Fruit fly (Drosophila melanogaster) whole organism, wandering third instar larva: Measurements from ENCODE around the gene cv.

Source experiments
- Abd-B ChIP-seq: fragments of >200 bp; optimal IDR thresholded peaks from 2 replicates; lab custom pipeline; 2017; ENCODE audit warnings: missing biosample characterization, missing genetic modification characterization
- CG9705 ChIP-seq: fragments of 200-800 bp; sonication (Bioruptor generic); optimal IDR thresholded peaks from 2 replicates; lab custom pipeline; 2018; ENCODE audit warnings: missing biosample characterization, mild to moderate bottlenecking, missing genetic modification characterization
- HLH106 ChIP-seq: fragments of 200-800 bp; optimal IDR thresholded peaks from 3 replicates; lab custom pipeline; 2019; ENCODE audit warnings: missing biosample characterization, mild to moderate bottlenecking, missing genetic modification characterization, moderate library complexity
- Hr83 ChIP-seq: fragments of 200-300 bp; sonication (Bioruptor generic); optimal IDR thresholded peaks from 2 replicates; lab custom pipeline; 2016; ENCODE audit warnings: missing biosample characterization, mild to moderate bottlenecking, missing genetic modification characterization, moderate library complexity; ENCODE audit not compliant: poor library complexity, severe bottlenecking
- Myc ChIP-seq: fragments of >200 bp; optimal IDR thresholded peaks from 2 replicates; lab custom pipeline; 2017
- OdsH ChIP-seq: fragments of 200-800 bp; sonication (Bioruptor generic); optimal IDR thresholded peaks from 2 replicates; lab custom pipeline; 2016; ENCODE audit warnings: missing biosample characterization, mild to moderate bottlenecking, missing genetic modification characterization
- dmrt93B ChIP-seq: fragments of 200-800 bp; sonication (Bioruptor generic); optimal IDR thresholded peaks from 2 replicates; lab custom pipeline; 2018; ENCODE audit warnings: missing biosample characterization, mild to moderate bottlenecking, missing genetic modification characterization
- h ChIP-seq: fragments of 200-800 bp; sonication (Bioruptor generic); optimal IDR thresholded peaks from 3 replicates; lab custom pipeline; 2016; ENCODE audit warnings: missing biosample characterization, mild to moderate bottlenecking, missing genetic modification characterization
- jim ChIP-seq: fragments of 175-275, 200-325 bp; sonication (Bioruptor generic); optimal IDR thresholded peaks from 2 replicates; lab custom pipeline; 2016; ENCODE audit warnings: missing biosample characterization, mild to moderate bottlenecking, missing genetic modification characterization
- sage ChIP-seq: fragments of 200-800 bp; sonication (Bioruptor generic); optimal IDR thresholded peaks from 2 replicates; lab custom pipeline; 2016; ENCODE audit warnings: missing biosample characterization, mild to moderate bottlenecking, missing genetic modification characterization
- woc ChIP-seq: sonication (Bioruptor generic); optimal IDR thresholded peaks from 2 replicates; lab custom pipeline; 2016; ENCODE audit warnings: missing biosample characterization, mild to moderate bottlenecking, missing genetic modification characterization

- TF ChIP-seq HLH106 (tag; lab: Kevin White, UChicago) (no peak), Myc (lab: Kevin White, UChicago) (no peak), OdsH (no peak), Abd-B (GFP tag; lab: Kevin White, UChicago) (no peak), Hr83 (GFP tag; lab: Kevin White, UChicago) (no peak), woc (GFP tag; lab: Kevin White, UChicago) (no peak), CG9705 (GFP tag; lab: Kevin White, UChicago) (no peak), jim (no peak), h (GFP tag; lab: Kevin White, UChicago) (no peak), sage (GFP tag; lab: Kevin White, UChicago) (no peak), dmrt93B (GFP tag; lab: Kevin White, UChicago) (no peak)
These were observed 15.3 kb downstream of the cv start for dm6 chrX:5705097-5705496.
